Worm (Caenorhabditis elegans) whole organism, early embryonic: ENCODE data around the gene F35F10.13.

Experiments
- aly-1 ChIP-seq: sonication (generic microtip); optimal IDR thresholded peaks from 2 replicates; lab custom pipeline; 2016; ENCODE audit warnings: missing genetic modification characterization, missing compliant biosample characterization
- ama-1 ChIP-seq: fragments of 150-350 bp; optimal IDR thresholded peaks from 2 replicates; lab custom pipeline; 2014
- ets-7 ChIP-seq: sonication (generic microtip); optimal IDR thresholded peaks from 2 replicates; lab custom pipeline; 2016; ENCODE audit warnings: missing genotype, missing genetic modification characterization, missing compliant biosample characterization
- flt-1 ChIP-seq: fragments of 200-800 bp; sonication (Bioruptor generic); IDR thresholded peaks from 2 replicates; pipeline ENCODE4 v1.3.6; 2022; ENCODE audit warnings: missing genetic modification characterization, missing compliant biosample characterization
- scrt-1 ChIP-seq: fragments of 200-800 bp; sonication (Bioruptor generic); IDR thresholded peaks from 2 replicates; pipeline ENCODE4 v1.3.6; 2022; ENCODE audit warnings: missing genetic modification characterization, missing compliant biosample characterization
- sea-1 ChIP-seq: fragments of 200-800 bp; sonication (Bioruptor generic); conservative IDR thresholded peaks from 2 replicates; pipeline ENCODE4 v1.3.6; 2022; ENCODE audit warnings: missing genetic modification characterization, missing compliant biosample characterization
- tbx-37 ChIP-seq: fragments of 200-800 bp; sonication (Bioruptor generic); conservative IDR thresholded peaks from 2 replicates; pipeline ENCODE4 v1.3.6; 2022; ENCODE audit warnings: missing genetic modification reagents, missing genetic modification characterization, missing compliant biosample characterization
- tra-4 ChIP-seq: sonication (generic microtip); optimal IDR thresholded peaks from 2 replicates; lab custom pipeline; 2017; ENCODE audit warnings: missing genetic modification characterization, missing compliant biosample characterization

DNA sequence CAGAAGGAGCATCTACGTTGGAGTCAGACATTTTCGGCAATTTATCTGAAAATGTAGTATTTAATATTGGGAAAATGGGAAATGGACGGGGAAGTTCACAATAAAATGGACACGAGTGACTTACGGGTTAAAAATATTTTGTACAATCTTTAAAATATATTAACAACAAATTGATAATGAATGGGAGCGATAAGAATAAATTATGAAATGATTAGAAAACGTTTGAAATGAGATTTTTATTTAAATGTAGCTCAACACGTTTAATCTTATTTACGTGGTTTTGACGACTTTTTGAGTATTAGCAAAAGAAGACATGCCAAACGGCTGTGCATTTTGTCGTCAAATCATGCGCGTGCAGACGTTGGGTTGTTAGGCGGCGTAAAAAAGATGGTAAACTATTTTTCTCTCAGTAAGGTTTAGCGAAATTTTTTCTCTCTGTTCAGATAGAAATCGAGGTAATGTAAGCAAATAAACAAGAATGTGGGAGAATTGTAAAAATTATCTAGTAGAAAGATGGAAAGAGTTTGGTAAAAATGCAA, 40.7 kb downstream of the F35F10.13 start, which contains the start of gene fbxa-64:
- no peak for TF ChIP-seq tbx-37
- no peak for TF ChIP-seq ama-1 (lab: Kevin White, UChicago)
- TF ChIP-seq tra-4 (tag; lab: Kevin White, UChicago), result no peak
- TF ChIP-seq scrt-1 (GFP tag; lab: Robert Waterston, UW), result no peak
- TF ChIP-seq sea-1 (GFP tag; lab: Robert Waterston, UW), result no peak
- no peak for TF ChIP-seq ets-7 (tag; lab: Kevin White, UChicago)
- TF ChIP-seq flt-1, result no peak
- TF ChIP-seq aly-1 (tag; lab: Kevin White, UChicago), result no peak
